Fruit fly (Drosophila melanogaster): ENCODE measurements around the gene Lkr.

DNA sequence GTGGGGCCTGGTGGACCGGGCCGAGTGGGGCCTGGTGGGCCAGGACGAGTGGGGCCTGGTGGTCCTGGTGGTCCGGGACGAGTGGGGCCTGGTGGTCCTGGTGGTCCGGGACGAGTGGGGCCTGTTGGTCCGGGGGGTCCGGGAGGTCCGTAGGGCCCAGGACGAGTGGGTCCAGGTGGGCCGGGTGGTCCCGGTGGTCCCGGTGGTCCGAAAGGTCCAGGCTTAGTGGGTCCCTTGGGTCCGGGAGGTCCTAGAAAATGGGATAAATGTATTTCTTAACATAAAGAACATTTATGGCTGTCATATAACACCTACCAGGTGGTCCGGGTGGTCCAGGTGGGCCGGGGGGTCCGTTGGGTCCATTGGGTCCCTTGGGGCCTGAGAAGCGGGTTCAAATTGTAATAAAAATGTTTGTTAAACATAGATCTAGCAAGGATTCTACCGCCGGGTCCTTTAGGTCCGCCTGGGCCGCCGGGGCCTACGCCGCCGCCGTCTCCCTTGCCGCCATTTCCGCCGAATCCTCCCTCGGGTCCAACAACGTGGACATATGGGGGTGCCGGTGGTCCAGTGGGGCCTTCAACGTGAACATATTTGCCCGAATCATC, 11.6 kb upstream of the Lkr start:
- no peak for TF ChIP-seq D1 (tag; optimal IDR thresholded peaks at IDR 0.05)
- TF ChIP-seq EcR (GFP tag; optimal IDR thresholded peaks at IDR 0.05): no peak
- no peak for TF ChIP-seq CG9948 (tag; optimal IDR thresholded peaks at IDR 0.05)
- TF ChIP-seq CG10348 (GFP tag; IDR thresholded peaks at IDR 0.05): no peak
- no peak for TF ChIP-seq CG12605 (GFP tag; IDR thresholded peaks at IDR 0.05)
- no peak for TF ChIP-seq Snoo (tag; optimal IDR thresholded peaks at IDR 0.05)
- no peak for TF ChIP-seq Ets98B (GFP tag; IDR thresholded peaks at IDR 0.05)
- no peak for TF ChIP-seq Pif1A (GFP tag; optimal IDR thresholded peaks at IDR 0.05)
- TF ChIP-seq CG4496 (GFP tag; IDR thresholded peaks at IDR 0.05): no peak
- TF ChIP-seq CG32121 (GFP tag; IDR thresholded peaks at IDR 0.05): no peak
- TF ChIP-seq CG15710 (tag; optimal IDR thresholded peaks at IDR 0.05): no peak
- TF ChIP-seq CG14655 (GFP tag; optimal IDR thresholded peaks at IDR 0.05): no peak

All from whole organism, pupa.